Fruit fly (Drosophila melanogaster) whole organism, embryonic: ENCODE results near the gene CG5171.
A peak's percentile ranks its signal among the peaks of the same experiment; 100 is the strongest.

ENCODE experiments used
- Adf1 ChIP-seq: fragments of 200-800 bp; sonication (Bioruptor generic); IDR thresholded peaks from 2 replicates; pipeline ENCODE4 v1.3.6; 2022; ENCODE audit warnings: missing biosample characterization, missing genetic modification characterization
- CG10565 ChIP-seq: fragments of 200-800 bp; sonication (Bioruptor generic); optimal IDR thresholded peaks from 3 replicates; lab custom pipeline; 2016; ENCODE audit warnings: missing biosample characterization, mild to moderate bottlenecking, missing genetic modification characterization
- CG10654 ChIP-seq: fragments of 200-800 bp; sonication (Bioruptor generic); optimal IDR thresholded peaks from 2 replicates; lab custom pipeline; 2016; ENCODE audit warnings: missing biosample characterization, missing genetic modification characterization
- CG11696 ChIP-seq: fragments of 200-800 bp; sonication (Bioruptor generic); IDR thresholded peaks from 2 replicates; pipeline ENCODE4 v1.3.6; 2022; ENCODE audit warnings: missing biosample characterization, missing genetic modification characterization
- CG11723 ChIP-seq: fragments of 200-800 bp; sonication (Bioruptor generic); optimal IDR thresholded peaks from 2 replicates; lab custom pipeline; 2017; ENCODE audit warnings: missing biosample characterization, mild to moderate bottlenecking, missing genetic modification characterization
- CG14441 ChIP-seq: fragments of 200-800 bp; sonication (Bioruptor generic); IDR thresholded peaks from 2 replicates; pipeline ENCODE4 v1.3.6; 2022; ENCODE audit warnings: missing biosample characterization, missing genetic modification characterization
- CG14860 ChIP-seq: fragments of 200-800 bp; sonication (Bioruptor generic); IDR thresholded peaks from 3 replicates; pipeline ENCODE4 v1.3.6; 2022; ENCODE audit warnings: missing biosample characterization, missing genetic modification characterization; ENCODE audit not compliant: partially characterized antibody
- CG15011 ChIP-seq: fragments of 200-800 bp; sonication (Bioruptor generic); optimal IDR thresholded peaks from 3 replicates; lab custom pipeline; 2018; ENCODE audit warnings: missing biosample characterization, mild to moderate bottlenecking, missing genetic modification characterization
- CG1602 ChIP-seq: fragments of 200-800 bp; sonication (Bioruptor generic); optimal IDR thresholded peaks from 3 replicates; lab custom pipeline; 2016; ENCODE audit warnings: missing biosample characterization, missing genetic modification characterization
- CG17612 ChIP-seq: fragments of 200-800 bp; sonication (Bioruptor generic); IDR thresholded peaks from 2 replicates; pipeline ENCODE4 v1.3.6; 2022; ENCODE audit warnings: missing biosample characterization, missing genetic modification characterization
- CG17802 ChIP-seq: fragments of 200-800 bp; sonication (Bioruptor generic); optimal IDR thresholded peaks from 2 replicates; lab custom pipeline; 2018; ENCODE audit warnings: missing biosample characterization, mild to moderate bottlenecking, missing genetic modification characterization, moderate library complexity
- CG2889 ChIP-seq: fragments of 200-800 bp; sonication (Bioruptor generic); IDR thresholded peaks from 3 replicates; pipeline ENCODE4 v1.3.6; 2022; ENCODE audit warnings: missing biosample characterization, missing genetic modification characterization
- CG32532 ChIP-seq: fragments of 200-800 bp; sonication (Bioruptor generic); IDR thresholded peaks from 2 replicates; pipeline ENCODE4 v1.3.6; 2022; ENCODE audit warnings: missing biosample characterization, missing genetic modification characterization
- CG3281 ChIP-seq: fragments of 200-800 bp; sonication (Bioruptor generic); optimal IDR thresholded peaks from 3 replicates; lab custom pipeline; 2017; ENCODE audit warnings: missing biosample characterization, mild to moderate bottlenecking, missing genetic modification characterization
- CG33557 ChIP-seq: fragments of 200-800 bp; sonication (Bioruptor generic); optimal IDR thresholded peaks from 2 replicates; lab custom pipeline; 2019; ENCODE audit warnings: missing biosample characterization, mild to moderate bottlenecking, missing genetic modification characterization, moderate library complexity
- CG43689 ChIP-seq: fragments of 200-800 bp; sonication (Bioruptor generic); IDR thresholded peaks from 2 replicates; pipeline ENCODE4 v1.3.6; 2022; ENCODE audit warnings: missing biosample characterization, missing genetic modification characterization
- CG7928 ChIP-seq: fragments of 200-800 bp; sonication (Bioruptor generic); optimal IDR thresholded peaks from 2 replicates; lab custom pipeline; 2017; ENCODE audit warnings: missing biosample characterization, mild to moderate bottlenecking, missing genetic modification characterization
- CG8089 ChIP-seq: fragments of 200-800 bp; sonication (Bioruptor generic); optimal IDR thresholded peaks from 3 replicates; lab custom pipeline; 2016; ENCODE audit warnings: missing biosample characterization, missing genetic modification characterization
- CG8924 ChIP-seq: fragments of 200-800 bp; optimal IDR thresholded peaks from 3 replicates; lab custom pipeline; 2019; ENCODE audit warnings: missing biosample characterization, mild to moderate bottlenecking, missing genetic modification characterization, moderate library complexity
- CG9932 ChIP-seq: fragments of 200-800 bp; sonication (Bioruptor generic); IDR thresholded peaks from 2 replicates; pipeline ENCODE4 v1.3.6; 2022; ENCODE audit warnings: missing biosample characterization, missing genetic modification characterization
- Dad ChIP-seq: fragments of 200-800 bp; sonication (Bioruptor generic); optimal IDR thresholded peaks from 3 replicates; lab custom pipeline; 2016; ENCODE audit warnings: missing biosample characterization, missing genetic modification characterization
- Dfd ChIP-seq, 2 experiments: fragments of >200 bp; optimal IDR thresholded peaks; 2 replicates each; lab custom pipeline; 2017; ENCODE audit warnings: missing biosample characterization in 2 of 2, missing genetic modification characterization in 2 of 2
- E2f2 ChIP-seq: fragments of 200-800 bp; sonication (Bioruptor generic); IDR thresholded peaks from 2 replicates; pipeline ENCODE4 v1.3.6; 2022; ENCODE audit warnings: missing biosample characterization, missing genetic modification characterization
- Hmr ChIP-seq: fragments of 200-800 bp; sonication (Bioruptor generic); optimal IDR thresholded peaks from 3 replicates; lab custom pipeline; 2017; ENCODE audit warnings: mild to moderate bottlenecking, missing biosample characterization, missing genetic modification reagents, missing genetic modification characterization
- Hr78 ChIP-seq, 2 experiments: fragments of 200-800 bp in 1 of 2; fragments of >200 bp in 1 of 2; sonication (Bioruptor generic) in 1 of 2; optimal IDR thresholded peaks; 2 replicates each; lab custom pipeline; 2017 to 2019; ENCODE audit warnings: missing biosample characterization in 2 of 2, missing genetic modification characterization in 2 of 2, mild to moderate bottlenecking in 1 of 2, moderate library complexity in 1 of 2
- Med ChIP-seq: fragments of 200-800 bp; sonication (Bioruptor generic); peaks from one replicate; lab custom pipeline; 2016; ENCODE audit warnings: missing biosample characterization, missing genetic modification characterization, mild to moderate bottlenecking, inconsistent platforms, moderate library complexity
- NC2α ChIP-seq: fragments of 200-800 bp; sonication (Bioruptor generic); optimal IDR thresholded peaks from 2 replicates; lab custom pipeline; 2016; ENCODE audit warnings: missing biosample characterization, missing genetic modification characterization
- NK7.1 ChIP-seq: fragments of 200-800 bp; sonication (Bioruptor generic); optimal IDR thresholded peaks from 3 replicates; lab custom pipeline; 2016; ENCODE audit warnings: missing biosample characterization, missing genetic modification characterization
- Rfx ChIP-seq: fragments of 200-800 bp; sonication (Bioruptor generic); IDR thresholded peaks from 2 replicates; pipeline ENCODE4 v1.3.6; 2022; ENCODE audit warnings: missing biosample characterization, missing genetic modification characterization
- al ChIP-seq: fragments of 200-800 bp; sonication (Bioruptor generic); IDR thresholded peaks from 2 replicates; pipeline ENCODE4 v1.3.6; 2022; ENCODE audit warnings: missing biosample characterization, missing genetic modification characterization
- cas ChIP-seq: fragments of 200-800 bp; sonication (Bioruptor generic); IDR thresholded peaks from 2 replicates; pipeline ENCODE4 v1.3.6; 2022; ENCODE audit warnings: missing biosample characterization, missing genetic modification characterization
- chm ChIP-seq: fragments of 200-800 bp; sonication (Bioruptor generic); IDR thresholded peaks from 2 replicates; pipeline ENCODE4 v1.3.6; 2022; ENCODE audit warnings: missing biosample characterization, missing genetic modification characterization
- chn ChIP-seq: fragments of 200-800 bp; sonication (Bioruptor generic); optimal IDR thresholded peaks from 2 replicates; lab custom pipeline; 2016; ENCODE audit warnings: missing biosample characterization, missing genetic modification characterization
- da ChIP-seq: fragments of 200-800 bp; sonication (Bioruptor generic); optimal IDR thresholded peaks from 2 replicates; lab custom pipeline; 2016; ENCODE audit warnings: missing biosample characterization, missing genetic modification characterization
- dmrt99B ChIP-seq: fragments of 200-800 bp; sonication (Bioruptor generic); optimal IDR thresholded peaks from 2 replicates; lab custom pipeline; 2018; ENCODE audit warnings: missing biosample characterization, mild to moderate bottlenecking, missing genetic modification characterization, moderate library complexity
- eve ChIP-seq, 2 experiments: fragments of >200 bp; optimal IDR thresholded peaks; 2 replicates each; lab custom pipeline; 2017; ENCODE audit warnings: missing biosample characterization in 2 of 2, missing genetic modification characterization in 2 of 2
- gem ChIP-seq: fragments of 200-800 bp; sonication (Bioruptor generic); optimal IDR thresholded peaks from 2 replicates; lab custom pipeline; 2019; ENCODE audit warnings: missing biosample characterization, mild to moderate bottlenecking, missing genetic modification characterization, moderate library complexity
- hbn ChIP-seq: fragments of 200-800 bp; sonication (Bioruptor generic); IDR thresholded peaks from 2 replicates; pipeline ENCODE4 v1.3.6; 2022; ENCODE audit warnings: missing biosample characterization, missing genetic modification characterization; ENCODE audit not compliant: partially characterized antibody
- hkb ChIP-seq, 2 experiments: fragments of 200-800 bp in 1 of 2; fragments of >200 bp in 1 of 2; sonication (Bioruptor generic) in 1 of 2; IDR thresholded peaks in 1 of 2; optimal IDR thresholded peaks in 1 of 2; 2 replicates each; pipeline versions ENCODE4 v1.3.6 to Lab custom; 2017 to 2022; ENCODE audit warnings: missing biosample characterization in 1 of 2, missing genetic modification characterization in 1 of 2
- lab ChIP-seq: fragments of 200-800 bp; sonication (Bioruptor generic); optimal IDR thresholded peaks from 3 replicates; lab custom pipeline; 2017; ENCODE audit warnings: missing biosample characterization, missing genetic modification characterization, mild to moderate bottlenecking, moderate library complexity, missing genetic modification reagents
- lilli ChIP-seq: fragments of 200-800 bp; sonication (Bioruptor generic); optimal IDR thresholded peaks from 3 replicates; lab custom pipeline; 2016; ENCODE audit warnings: missing biosample characterization, missing genetic modification characterization
- mam ChIP-seq: fragments of 200-800 bp; sonication (Bioruptor generic); optimal IDR thresholded peaks from 3 replicates; lab custom pipeline; 2016; ENCODE audit warnings: missing biosample characterization, missing genetic modification characterization
- otp ChIP-seq: fragments of 200-800 bp; sonication (Bioruptor generic); IDR thresholded peaks from 3 replicates; pipeline ENCODE4, ENCODE4 v1.3.6; 2022; ENCODE audit warnings: missing biosample characterization, missing genetic modification characterization
- row ChIP-seq: fragments of 200-800 bp; sonication (Bioruptor generic); IDR thresholded peaks from 3 replicates; pipeline ENCODE4 v1.3.6; 2022; ENCODE audit warnings: missing biosample characterization, missing genetic modification characterization
- sc ChIP-seq, 3 experiments: fragments of >200 bp in 2 of 3; fragments of 200-800 bp in 1 of 3; sonication (Bioruptor generic) in 1 of 3; optimal IDR thresholded peaks; 2 replicates in 2 of 3; 3 replicates in 1 of 3; lab custom pipeline; 2017; ENCODE audit warnings: mild to moderate bottlenecking in 1 of 3, missing biosample characterization in 1 of 3, missing genetic modification characterization in 1 of 3, missing genetic modification reagents in 1 of 3
- sd ChIP-seq: fragments of 200-800 bp; sonication (Bioruptor generic); optimal IDR thresholded peaks from 3 replicates; lab custom pipeline; 2018; ENCODE audit warnings: missing biosample characterization, mild to moderate bottlenecking, missing genetic modification characterization, moderate library complexity
- slbo ChIP-seq: fragments of 200-800 bp; sonication (Bioruptor generic); IDR thresholded peaks from 2 replicates; pipeline ENCODE4 v1.3.6; 2022; ENCODE audit warnings: missing biosample characterization, missing genetic modification characterization
- sna ChIP-seq: fragments of 200-800 bp; sonication (Bioruptor generic); IDR thresholded peaks from 2 replicates; pipeline ENCODE4 v1.3.6; 2022; ENCODE audit warnings: missing biosample characterization, missing genetic modification characterization; ENCODE audit not compliant: partially characterized antibody
- sob ChIP-seq: fragments of 200-800 bp; sonication (Bioruptor generic); IDR thresholded peaks from 2 replicates; pipeline ENCODE4 v1.3.6; 2022; ENCODE audit warnings: missing biosample characterization, missing genetic modification characterization
- wdn ChIP-seq: fragments of 200-800 bp; sonication (Bioruptor generic); IDR thresholded peaks from 2 replicates; pipeline ENCODE4 v1.3.6; 2022; ENCODE audit warnings: missing biosample characterization, missing genetic modification characterization

Gene CG5171

DNA sequence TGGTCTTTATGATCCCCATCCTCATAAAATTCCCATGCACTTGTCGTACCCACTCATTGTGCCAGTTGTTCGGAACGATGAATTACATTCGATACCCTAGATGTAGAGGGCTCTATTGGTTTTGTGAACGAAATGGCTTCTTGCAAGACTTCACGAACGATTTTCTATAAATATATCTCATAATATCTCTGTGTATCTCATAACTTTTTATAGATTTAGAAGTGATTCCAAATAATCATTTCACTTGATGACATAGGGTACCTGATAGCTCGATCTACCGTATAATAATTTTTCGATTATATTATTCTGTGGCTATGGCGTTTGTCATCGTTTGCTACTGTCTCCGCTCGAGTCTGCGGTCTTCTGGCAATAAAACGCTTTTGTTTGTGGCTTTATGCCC is 4.2 kb upstream of the CG5171 start (continued):
- TF ChIP-seq CG8089 (GFP tag; lab: Kevin White, UChicago), result peak; percentile 39
- no peak for TF ChIP-seq sc (optimal IDR thresholded peaks at IDR 0.05; lab: Kevin White, UChicago)
- TF ChIP-seq sc (GFP tag; optimal IDR thresholded peaks at IDR 0.05; lab: Kevin White, UChicago), result peak; percentile 6
- TF ChIP-seq Dad (GFP tag; lab: Kevin White, UChicago), result peak; percentile 3
- TF ChIP-seq sd (tag; lab: Kevin White, UChicago), result peak; percentile 14
- TF ChIP-seq E2f2, result peak; percentile 47
- TF ChIP-seq lilli, result peak; percentile 73
- TF ChIP-seq mam (GFP tag; lab: Kevin White, UChicago), result peak; percentile 67
- TF ChIP-seq dmrt99B (tag; lab: Kevin White, UChicago), result peak; percentile 82
- peak; percentile 32 for TF ChIP-seq chn

dm6 chr2L:7397746-7398145 is 3.4 kb upstream of the CG5171 start:
- TF ChIP-seq Hr78 (GFP tag; optimal IDR thresholded peaks at IDR 0.05; lab: Kevin White, UChicago) (no peak), CG33557 (GFP tag; lab: Kevin White, UChicago) (no peak), sna (GFP tag; lab: Robert Waterston, UW) (no peak), al (GFP tag; lab: Robert Waterston, UW) (peak; percentile 45; the same call in 1 of the 2 replicates), CG11696 (GFP tag; lab: Robert Waterston, UW) (0 out of 2 replicates have a peak, but pooled peaks have one; percentile 25), row (GFP tag; lab: Robert Waterston, UW) (peak; percentile 28; the same call in 2 of the 3 replicates), Dfd (GFP tag; optimal IDR thresholded peaks at IDR 0.05; lab: Kevin White, UChicago) (no peak), Rfx (peak; percentile 49), eve (GFP tag; optimal IDR thresholded peaks at IDR 0.05; lab: Kevin White, UChicago) (no peak), CG14860 (GFP tag; lab: Robert Waterston, UW) (no peak), slbo (peak; percentile 55), CG17612 (no peak), CG11723 (no peak), wdn (GFP tag; lab: Robert Waterston, UW) (no peak), CG8924 (no peak), hbn (GFP tag; lab: Robert Waterston, UW) (no peak), gem (tag; lab: Kevin White, UChicago) (peak; percentile 23), CG9932 (peak; percentile 53), hkb (optimal IDR thresholded peaks at IDR 0.05; lab: Kevin White, UChicago) (no peak), hkb (GFP tag; IDR thresholded peaks at IDR 0.05; lab: Robert Waterston, UW) (no peak), Med (GFP tag; lab: Kevin White, UChicago) (peak; percentile 44), CG43689 (GFP tag; lab: Robert Waterston, UW) (no peak), cas (GFP tag; lab: Robert Waterston, UW) (no peak), CG17802 (tag; lab: Kevin White, UChicago) (no peak), E2f2 (no peak), CG7928 (GFP tag; lab: Kevin White, UChicago) (no peak), lab (no peak), CG1602 (GFP tag; lab: Kevin White, UChicago) (no peak), CG32532 (GFP tag; lab: Robert Waterston, UW) (peak; percentile 28; the same call in 1 of the 2 replicates), sob (GFP tag; lab: Robert Waterston, UW) (peak; percentile 11; the same call in 1 of the 2 replicates)
- TF ChIP-seq, all 482 proteins: peak for 10

DNA sequence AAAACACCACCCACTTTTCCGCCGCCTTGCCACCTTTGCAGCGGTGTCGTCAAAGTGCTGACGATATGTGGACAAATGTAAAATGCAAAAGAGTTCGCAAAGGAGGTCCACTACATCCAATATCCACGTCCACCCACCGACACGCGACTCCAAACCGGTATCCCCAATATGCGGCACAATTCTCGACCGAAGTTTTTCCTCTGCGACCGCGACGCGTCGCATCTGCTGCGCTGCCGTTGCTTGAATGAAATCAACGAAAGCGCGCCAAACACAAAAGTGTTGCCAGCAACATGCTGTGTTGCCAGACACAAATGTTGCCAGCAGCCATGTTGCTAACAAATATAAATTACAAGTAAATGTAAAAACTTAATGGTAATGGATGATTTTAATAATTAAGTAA is 2.6 kb upstream of the CG5171 start, which contains the start of gene CG5160:
Gene CG5160 (minus strand): TSS at position 223 of the 400 bp plus-strand sequence.
- TF ChIP-seq CG10654 (GFP tag; lab: Kevin White, UChicago), result no peak
- TF ChIP-seq chm (GFP tag; lab: Robert Waterston, UW), result no peak
- TF ChIP-seq Med (GFP tag; lab: Kevin White, UChicago), result peak; percentile 72
- no peak for TF ChIP-seq NK7.1
- no peak for TF ChIP-seq NC2α (GFP tag; lab: Kevin White, UChicago)
- no peak for TF ChIP-seq Hmr (GFP tag; lab: Kevin White, UChicago)
- TF ChIP-seq CG14441 (GFP tag; lab: Robert Waterston, UW), result no peak
- no peak for TF ChIP-seq da
- TF ChIP-seq CG3281, result no peak
- no peak for TF ChIP-seq CG15011 (GFP tag; lab: Kevin White, UChicago)
- TF ChIP-seq CG10565 (GFP tag; lab: Kevin White, UChicago), result no peak
- TF ChIP-seq mam (GFP tag; lab: Kevin White, UChicago), result no peak
- no peak for TF ChIP-seq otp (GFP tag; lab: Robert Waterston, UW)
- peak; percentile 76 for TF ChIP-seq Adf1 (GFP tag; lab: Robert Waterston, UW)
- no peak for TF ChIP-seq CG2889 (GFP tag; lab: Robert Waterston, UW)
